Fruit fly (Drosophila melanogaster) whole organism, embryonic: ENCODE results near the gene CG33510.

Experiments
- Antp ChIP-seq: fragments of 200-800 bp; sonication (Bioruptor generic); optimal IDR thresholded peaks from 3 replicates; lab custom pipeline; 2016; ENCODE audit warnings: missing biosample characterization, missing genetic modification characterization
- CG10209 ChIP-seq: fragments of 200-800 bp; sonication (Bioruptor generic); optimal IDR thresholded peaks from 3 replicates; lab custom pipeline; 2017; ENCODE audit warnings: missing biosample characterization, mild to moderate bottlenecking, missing genetic modification characterization, missing genetic modification reagents
- CG11085 ChIP-seq: fragments of 200-800 bp; sonication (Bioruptor generic); IDR thresholded peaks from 2 replicates; pipeline ENCODE4 v1.3.6; 2022; ENCODE audit warnings: missing biosample characterization, missing genetic modification characterization
- CG11695 ChIP-seq: fragments of 200-800 bp; sonication (Bioruptor generic); IDR thresholded peaks from 3 replicates; pipeline ENCODE4 v1.3.6; 2022; ENCODE audit warnings: missing biosample characterization, missing genetic modification characterization
- CG13296 ChIP-seq: fragments of 200-800 bp; sonication (Bioruptor generic); optimal IDR thresholded peaks from 3 replicates; lab custom pipeline; 2018; ENCODE audit warnings: missing biosample characterization, mild to moderate bottlenecking, missing genetic modification characterization
- CG13424 ChIP-seq: fragments of 200-800 bp; sonication (Bioruptor generic); optimal IDR thresholded peaks from 2 replicates; lab custom pipeline; 2019; ENCODE audit warnings: missing biosample characterization, mild to moderate bottlenecking, missing genetic modification characterization, moderate library complexity
- CG18619 ChIP-seq: fragments of 200-800 bp; sonication (Bioruptor generic); optimal IDR thresholded peaks from 3 replicates; lab custom pipeline; 2017; ENCODE audit warnings: missing biosample characterization, mild to moderate bottlenecking, missing genetic modification characterization
- CG2678 ChIP-seq: fragments of 200-800 bp; sonication (Bioruptor generic); optimal IDR thresholded peaks from 3 replicates; lab custom pipeline; 2019; ENCODE audit warnings: missing biosample characterization, mild to moderate bottlenecking, missing genetic modification characterization, moderate library complexity
- CG2875 ChIP-seq: fragments of 200-800 bp; sonication (Bioruptor generic); optimal IDR thresholded peaks from 2 replicates; lab custom pipeline; 2017; ENCODE audit warnings: missing biosample characterization, mild to moderate bottlenecking, missing genetic modification characterization, missing genetic modification reagents
- CG3281 ChIP-seq: fragments of 200-800 bp; sonication (Bioruptor generic); optimal IDR thresholded peaks from 3 replicates; lab custom pipeline; 2017; ENCODE audit warnings: missing biosample characterization, mild to moderate bottlenecking, missing genetic modification characterization
- CG33213 ChIP-seq: fragments of 200-800 bp; sonication (Bioruptor generic); optimal IDR thresholded peaks from 3 replicates; lab custom pipeline; 2016; ENCODE audit warnings: missing biosample characterization, missing genetic modification characterization
- CG34224 ChIP-seq: fragments of 200-800 bp; sonication (Bioruptor generic); IDR thresholded peaks from 3 replicates; pipeline ENCODE4 v1.3.6; 2022; ENCODE audit warnings: missing biosample characterization, missing genetic modification characterization; ENCODE audit not compliant: partially characterized antibody
- CG5953 ChIP-seq: fragments of 200-800 bp; sonication (Bioruptor generic); IDR thresholded peaks from 2 replicates; pipeline ENCODE4 v1.3.6; 2022; ENCODE audit warnings: missing biosample characterization, missing genetic modification characterization
- CG6654 ChIP-seq: fragments of 200-800 bp; sonication (Bioruptor generic); optimal IDR thresholded peaks from 2 replicates; lab custom pipeline; 2017; ENCODE audit warnings: missing biosample characterization, mild to moderate bottlenecking, missing genetic modification characterization
- CG6689 ChIP-seq: fragments of 200-800 bp; sonication (Bioruptor generic); IDR thresholded peaks from 2 replicates; pipeline ENCODE4 v1.3.6; 2022; ENCODE audit warnings: missing biosample characterization, missing genetic modification characterization
- CG6813 ChIP-seq: fragments of 200-800 bp; sonication (Bioruptor generic); optimal IDR thresholded peaks from 2 replicates; lab custom pipeline; 2017; ENCODE audit warnings: missing biosample characterization, missing genetic modification characterization, mild to moderate bottlenecking, moderate library complexity, missing genetic modification reagents
- CG7271 ChIP-seq: fragments of 200-800 bp; sonication (Bioruptor generic); optimal IDR thresholded peaks from 2 replicates; lab custom pipeline; 2018; ENCODE audit warnings: missing biosample characterization, mild to moderate bottlenecking, missing genetic modification characterization, moderate library complexity
- CG8765 ChIP-seq: fragments of 200-800 bp; sonication (Bioruptor generic); IDR thresholded peaks from 2 replicates; pipeline ENCODE4 v1.3.6; 2022; ENCODE audit warnings: missing biosample characterization, missing genetic modification characterization
- HLH4C ChIP-seq: fragments of 200-800 bp; sonication (Bioruptor generic); IDR thresholded peaks from 3 replicates; pipeline ENCODE4 v1.3.6; 2022; ENCODE audit warnings: missing biosample characterization, missing genetic modification characterization; ENCODE audit not compliant: partially characterized antibody
- Hr51 ChIP-seq, 2 experiments: fragments of 200-800 bp; sonication (Bioruptor generic); optimal IDR thresholded peaks; 2 replicates in 1 of 2; 3 replicates in 1 of 2; lab custom pipeline; 2016 to 2018; ENCODE audit warnings: missing biosample characterization in 2 of 2, missing genetic modification characterization in 2 of 2, mild to moderate bottlenecking in 1 of 2, moderate library complexity in 1 of 2
- Hsf ChIP-seq: fragments of 200-800 bp; sonication (Bioruptor generic); optimal IDR thresholded peaks from 3 replicates; lab custom pipeline; 2016; ENCODE audit warnings: missing biosample characterization, missing genetic modification characterization
- MBD-R2 ChIP-seq: fragments of 200-800 bp; sonication (Bioruptor generic); IDR thresholded peaks from 2 replicates; pipeline ENCODE4 v1.3.6; 2022; ENCODE audit warnings: missing biosample characterization, missing genetic modification characterization
- Med ChIP-seq: fragments of 200-800 bp; sonication (Bioruptor generic); peaks from one replicate; lab custom pipeline; 2016; ENCODE audit warnings: missing biosample characterization, missing genetic modification characterization, mild to moderate bottlenecking, inconsistent platforms, moderate library complexity
- Ptx1 ChIP-seq: fragments of 200-800 bp; sonication (Bioruptor generic); IDR thresholded peaks from 2 replicates; pipeline ENCODE4 v1.3.6; 2022; ENCODE audit warnings: missing biosample characterization, missing genetic modification characterization
- Sox100B ChIP-seq: fragments of 200-800 bp; sonication (Bioruptor generic); optimal IDR thresholded peaks from 3 replicates; lab custom pipeline; 2018; ENCODE audit warnings: missing biosample characterization, mild to moderate bottlenecking, missing genetic modification characterization
- Sox102F ChIP-seq: fragments of 200-800 bp; sonication (Bioruptor generic); optimal IDR thresholded peaks from 2 replicates; lab custom pipeline; 2018; ENCODE audit warnings: missing biosample characterization, mild to moderate bottlenecking, missing genetic modification characterization, moderate library complexity
- Xbp1 ChIP-seq: fragments of 200-800 bp; sonication (Bioruptor generic); optimal IDR thresholded peaks from 3 replicates; lab custom pipeline; 2016; ENCODE audit warnings: missing biosample characterization, mild to moderate bottlenecking, missing genetic modification characterization
- az2 ChIP-seq: fragments of 200-800 bp; sonication (Bioruptor generic); optimal IDR thresholded peaks from 3 replicates; lab custom pipeline; 2016; ENCODE audit warnings: missing biosample characterization, missing genetic modification characterization
- cad ChIP-seq: fragments of >200 bp; optimal IDR thresholded peaks from 2 replicates; lab custom pipeline; 2017; ENCODE audit warnings: missing biosample characterization, missing genetic modification characterization
- caup ChIP-seq: fragments of 200-800 bp; sonication (Bioruptor generic); optimal IDR thresholded peaks from 3 replicates; lab custom pipeline; 2017; ENCODE audit warnings: missing biosample characterization, mild to moderate bottlenecking, missing genetic modification characterization, moderate library complexity; ENCODE audit not compliant: severe bottlenecking
- cwo ChIP-seq: fragments of 200-800 bp; sonication (Bioruptor generic); optimal IDR thresholded peaks from 3 replicates; lab custom pipeline; 2017; ENCODE audit warnings: missing biosample characterization, missing genetic modification characterization, mild to moderate bottlenecking, moderate library complexity, missing genetic modification reagents
- fd3F ChIP-seq: fragments of 200-800 bp; sonication (Bioruptor generic); optimal IDR thresholded peaks from 2 replicates; lab custom pipeline; 2018; ENCODE audit warnings: missing biosample characterization, mild to moderate bottlenecking, missing genetic modification characterization, moderate library complexity
- grau ChIP-seq: fragments of 200-800 bp; optimal IDR thresholded peaks from 3 replicates; lab custom pipeline; 2019; ENCODE audit warnings: missing biosample characterization, mild to moderate bottlenecking, missing genetic modification characterization, moderate library complexity
- hb ChIP-seq: fragments of 200-800 bp; sonication (Bioruptor generic); IDR thresholded peaks from 3 replicates; pipeline ENCODE4 v1.3.6; 2022; ENCODE audit warnings: missing biosample characterization, missing genetic modification characterization; ENCODE audit not compliant: partially characterized antibody
- maf-S ChIP-seq: fragments of 200-800 bp; sonication (Bioruptor generic); optimal IDR thresholded peaks from 2 replicates; lab custom pipeline; 2016; ENCODE audit warnings: missing biosample characterization, missing genetic modification characterization
- mam ChIP-seq: fragments of 200-800 bp; sonication (Bioruptor generic); optimal IDR thresholded peaks from 3 replicates; lab custom pipeline; 2016; ENCODE audit warnings: missing biosample characterization, missing genetic modification characterization
- mld ChIP-seq: fragments of 200-800 bp; sonication (Bioruptor generic); IDR thresholded peaks from 3 replicates; pipeline ENCODE4 v1.3.6; 2022; ENCODE audit warnings: missing biosample characterization, missing genetic modification characterization; ENCODE audit not compliant: partially characterized antibody
- nerfin-1 ChIP-seq: fragments of 200-800 bp; sonication (Bioruptor generic); optimal IDR thresholded peaks from 3 replicates; lab custom pipeline; 2019; ENCODE audit warnings: missing biosample characterization, mild to moderate bottlenecking, missing genetic modification characterization, moderate library complexity
- phol ChIP-seq: fragments of 200-800 bp; sonication (Bioruptor generic); optimal IDR thresholded peaks from 3 replicates; lab custom pipeline; 2018; ENCODE audit warnings: missing biosample characterization, mild to moderate bottlenecking, missing genetic modification characterization, moderate library complexity
- prd ChIP-seq, 3 experiments: fragments of >200 bp in 2 of 3; fragments of 200-800 bp in 1 of 3; sonication (Bioruptor generic) in 1 of 3; optimal IDR thresholded peaks in 2 of 3; IDR thresholded peaks in 1 of 3; 2 replicates in 2 of 3; 3 replicates in 1 of 3; pipeline versions ENCODE4 v1.3.6 to Lab custom; 2017 to 2022; ENCODE audit warnings: missing biosample characterization in 1 of 3, missing genetic modification characterization in 1 of 3
- pros ChIP-seq: fragments of 200-800 bp; sonication (Bioruptor generic); optimal IDR thresholded peaks from 3 replicates; lab custom pipeline; 2019; ENCODE audit warnings: missing biosample characterization, mild to moderate bottlenecking, missing genetic modification characterization, moderate library complexity
- row ChIP-seq: fragments of 200-800 bp; sonication (Bioruptor generic); IDR thresholded peaks from 3 replicates; pipeline ENCODE4 v1.3.6; 2022; ENCODE audit warnings: missing biosample characterization, missing genetic modification characterization
- scrt ChIP-seq: fragments of 200-800 bp; sonication (Bioruptor generic); optimal IDR thresholded peaks from 2 replicates; lab custom pipeline; 2018; ENCODE audit warnings: missing biosample characterization, mild to moderate bottlenecking, missing genetic modification characterization, moderate library complexity
- sna ChIP-seq: fragments of 200-800 bp; sonication (Bioruptor generic); IDR thresholded peaks from 2 replicates; pipeline ENCODE4 v1.3.6; 2022; ENCODE audit warnings: missing biosample characterization, missing genetic modification characterization; ENCODE audit not compliant: partially characterized antibody
- tgo ChIP-seq: fragments of 200-800 bp; sonication (Bioruptor generic); IDR thresholded peaks from 3 replicates; pipeline ENCODE4 v1.3.6; 2022; ENCODE audit warnings: missing biosample characterization, missing genetic modification characterization
- vnd ChIP-seq: fragments of 200-800 bp; sonication (Bioruptor generic); IDR thresholded peaks from 3 replicates; pipeline ENCODE4 v1.3.6; 2022; ENCODE audit warnings: missing biosample characterization, missing genetic modification characterization; ENCODE audit not compliant: partially characterized antibody
- zen2 ChIP-seq: fragments of 200-800 bp; sonication (Bioruptor generic); IDR thresholded peaks from 3 replicates; pipeline ENCODE4 v1.3.6; 2022; ENCODE audit warnings: missing biosample characterization, missing genetic modification characterization; ENCODE audit not compliant: partially characterized antibody

Gene CG33510

DNA sequence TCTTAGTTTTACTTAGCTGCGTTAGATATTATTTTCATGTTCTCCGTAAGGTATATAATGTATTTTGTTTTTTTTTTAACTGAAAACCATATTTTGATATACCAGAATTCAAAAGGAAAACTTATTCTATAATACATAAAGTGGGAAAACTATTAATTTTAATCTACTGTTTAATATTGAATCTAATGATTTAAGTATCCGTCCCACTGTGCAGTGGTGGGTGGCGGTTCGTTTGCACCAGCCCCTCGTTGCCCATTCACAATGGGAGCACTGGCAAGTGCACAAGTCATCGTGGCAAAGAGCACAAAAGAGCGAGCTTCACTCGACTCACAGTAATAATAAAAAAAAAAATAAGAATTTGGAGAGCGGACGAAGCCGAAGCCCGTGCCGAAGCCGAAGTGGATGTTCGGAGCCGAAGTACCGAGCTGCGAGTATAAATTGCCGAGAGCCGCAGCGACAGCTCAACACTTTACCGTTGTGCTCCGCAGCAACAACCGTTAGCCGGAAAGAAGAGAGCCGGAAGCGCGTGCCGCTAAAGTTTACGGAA lies 12.4 kb upstream of the CG33510 start, which contains the start of gene CG34136 (continued):
- TF ChIP-seq vnd (no peak), Hr51 (GFP tag; optimal IDR thresholded peaks at IDR 0.05; lab: Kevin White, UChicago) (peak in 1 of 2 experiments; percentile 74), maf-S (GFP tag; lab: Kevin White, UChicago) (no peak), sna (GFP tag; lab: Robert Waterston, UW) (no peak), CG11695 (0 out of 3 replicates have a peak, but pooled peaks have one; percentile 39), CG2678 (tag; lab: Kevin White, UChicago) (peak; percentile 69), CG2875 (GFP tag; lab: Kevin White, UChicago) (peak; percentile 11), CG6654 (GFP tag; lab: Kevin White, UChicago) (no peak), CG18619 (GFP tag; lab: Kevin White, UChicago) (peak; percentile 42), cwo (GFP tag; lab: Kevin White, UChicago) (peak; percentile 22), Ptx1 (0 out of 2 replicates have a peak, but pooled peaks have one; percentile 37), scrt (GFP tag; lab: Kevin White, UChicago) (peak; percentile 5), MBD-R2 (GFP tag; lab: Robert Waterston, UW) (peak; percentile 6; the same call in 1 of the 2 replicates), zen2 (GFP tag; lab: Robert Waterston, UW) (0 out of 3 replicates have a peak, but pooled peaks have one; percentile 5), az2 (GFP tag; lab: Kevin White, UChicago) (peak; percentile 42), hb (GFP tag; lab: Robert Waterston, UW) (no peak), fd3F (GFP tag; lab: Kevin White, UChicago) (no peak), Antp (no peak), CG34224 (0 out of 3 replicates have a peak, but pooled peaks have one; percentile 9), pros (GFP tag; lab: Kevin White, UChicago) (peak; percentile 59), CG7271 (tag; lab: Kevin White, UChicago) (no peak), mld (GFP tag; lab: Robert Waterston, UW) (no peak), Med (GFP tag; lab: Kevin White, UChicago) (peak; percentile 85), Xbp1 (GFP tag; lab: Kevin White, UChicago) (peak; percentile 21), nerfin-1 (tag; lab: Kevin White, UChicago) (no peak), CG6813 (GFP tag; lab: Kevin White, UChicago) (peak; percentile 59), CG10209 (GFP tag; lab: Kevin White, UChicago) (peak; percentile 8), Sox102F (GFP tag; lab: Kevin White, UChicago) (peak; percentile 56), Hsf (peak; percentile 40), CG11085 (no peak), mam (GFP tag; lab: Kevin White, UChicago) (no peak), tgo (peak; percentile 39; the same call in 1 of the 3 replicates), CG13296 (no peak), phol (tag; lab: Kevin White, UChicago) (peak; percentile 57), HLH4C (GFP tag; lab: Robert Waterston, UW) (peak; percentile 44; the same call in 1 of the 3 replicates), cad (no peak), Sox100B (GFP tag; lab: Kevin White, UChicago) (peak; percentile 52), CG33213 (GFP tag; lab: Kevin White, UChicago) (no peak), prd (optimal IDR thresholded peaks at IDR 0.05; lab: Kevin White, UChicago) (no peak), prd (GFP tag; IDR thresholded peaks at IDR 0.05; lab: Robert Waterston, UW) (peak; percentile 30; the same call in 1 of the 3 replicates), grau (tag; lab: Kevin White, UChicago) (peak; percentile 36), caup (GFP tag; lab: Kevin White, UChicago) (no peak), CG5953 (GFP tag; lab: Robert Waterston, UW) (no peak), CG3281 (GFP tag; lab: Kevin White, UChicago) (peak; percentile 39), row (GFP tag; lab: Robert Waterston, UW) (peak; percentile 60; the same call in 2 of the 3 replicates), CG13424 (tag; lab: Kevin White, UChicago) (peak; percentile 41), CG6689 (GFP tag; lab: Robert Waterston, UW) (peak; percentile 52; the same call in 1 of the 2 replicates), CG8765 (no peak)
